Worm (Caenorhabditis elegans) whole organism, young adult: ENCODE data around the gene fust-1.

Experiments
- B0019.2 ChIP-seq: fragments of 200-800 bp; sonication (Bioruptor generic); conservative IDR thresholded peaks from 2 replicates; pipeline ENCODE4 v1.3.6; 2022; ENCODE audit warnings: missing genetic modification reagents, missing genetic modification characterization, missing compliant biosample characterization
- B0336.3 ChIP-seq: fragments of 200-800 bp; sonication (Bioruptor generic); IDR thresholded peaks from 2 replicates; pipeline ENCODE4 v1.3.6; 2022; ENCODE audit warnings: missing genetic modification characterization, missing compliant biosample characterization
- D2030.7 ChIP-seq: fragments of 200-800 bp; sonication (Bioruptor generic); IDR thresholded peaks from 2 replicates; pipeline ENCODE4 v1.3.6; 2022; ENCODE audit warnings: missing genetic modification reagents, missing genetic modification characterization, missing compliant biosample characterization
- F10E7.11 ChIP-seq: sonication (generic microtip); optimal IDR thresholded peaks from 2 replicates; lab custom pipeline; 2017; ENCODE audit warnings: mild to moderate bottlenecking, missing genetic modification characterization, moderate library complexity, missing compliant biosample characterization
- F22D6.2 ChIP-seq: sonication (generic microtip); optimal IDR thresholded peaks from 2 replicates; lab custom pipeline; 2016; ENCODE audit warnings: mild to moderate bottlenecking, missing genetic modification characterization, missing compliant biosample characterization
- F39B2.1 ChIP-seq: fragments of 200-800 bp; sonication (Bioruptor generic); IDR thresholded peaks from 2 replicates; pipeline ENCODE4 v1.3.6; 2022; ENCODE audit warnings: missing genetic modification reagents, missing genetic modification characterization, missing compliant biosample characterization
- F52B5.7 ChIP-seq: sonication (generic microtip); optimal IDR thresholded peaks from 2 replicates; lab custom pipeline; 2016; ENCODE audit warnings: mild to moderate bottlenecking, missing genetic modification characterization, missing compliant biosample characterization
- F57C9.4 ChIP-seq: sonication (generic microtip); optimal IDR thresholded peaks from 2 replicates; lab custom pipeline; 2017; ENCODE audit warnings: mild to moderate bottlenecking, missing genetic modification characterization, missing compliant biosample characterization
- K11D2.4 ChIP-seq: fragments of 200-800 bp; sonication (Bioruptor generic); IDR thresholded peaks from 2 replicates; pipeline ENCODE4 v1.3.6; 2022; ENCODE audit warnings: missing genetic modification reagents, missing genetic modification characterization, missing compliant biosample characterization
- Y53F4B.3 ChIP-seq: fragments of 200-800 bp; sonication (Bioruptor generic); IDR thresholded peaks from 2 replicates; pipeline ENCODE4 v1.3.6; 2022; ENCODE audit warnings: missing genetic modification reagents, missing genetic modification characterization, missing compliant biosample characterization
- Y79H2A.3 ChIP-seq: fragments of 200-800 bp; sonication (Bioruptor generic); conservative IDR thresholded peaks from 2 replicates; pipeline ENCODE4 v1.3.6; 2022; ENCODE audit warnings: missing genetic modification reagents, missing genetic modification characterization, missing compliant biosample characterization
- ama-1 ChIP-seq, 3 experiments: fragments of 150-350 bp in 1 of 3; sonication (generic microtip) in 2 of 3; optimal IDR thresholded peaks; 2 replicates each; lab custom pipeline; 2014 to 2018; ENCODE audit warnings: missing biosample characterization in 2 of 3, missing genetic modification characterization in 2 of 3, missing genetic modification reagents in 2 of 3
- aptf-3 ChIP-seq: fragments of 200-800 bp; sonication (Bioruptor generic); IDR thresholded peaks from 2 replicates; pipeline ENCODE4 v1.3.6; 2022; ENCODE audit warnings: missing genetic modification characterization, missing compliant biosample characterization
- attf-5 ChIP-seq: fragments of 200-800 bp; sonication (Bioruptor generic); optimal IDR thresholded peaks from 2 replicates; lab custom pipeline; 2018; ENCODE audit warnings: mild to moderate bottlenecking, missing genetic modification characterization, missing compliant biosample characterization
- bed-1 ChIP-seq: fragments of 200-800 bp; sonication (Bioruptor generic); IDR thresholded peaks from 2 replicates; pipeline ENCODE4 v1.3.6; 2022; ENCODE audit warnings: missing genetic modification reagents, missing genetic modification characterization, missing compliant biosample characterization
- ceh-40 ChIP-seq: fragments of 200-800 bp; sonication (Bioruptor generic); IDR thresholded peaks from 2 replicates; pipeline ENCODE4 v1.3.6; 2022; ENCODE audit warnings: missing genetic modification characterization, missing compliant biosample characterization
- ceh-58 ChIP-seq: fragments of 200-800 bp; sonication (Bioruptor generic); IDR thresholded peaks from 2 replicates; pipeline ENCODE4 v1.3.6; 2022; ENCODE audit warnings: missing genetic modification characterization, missing compliant biosample characterization
- ceh-79 ChIP-seq: sonication (generic microtip); optimal IDR thresholded peaks from 2 replicates; lab custom pipeline; 2017; ENCODE audit warnings: mild to moderate bottlenecking, missing genetic modification characterization, missing compliant biosample characterization
- ceh-91 ChIP-seq: fragments of 200-800 bp; sonication (Bioruptor generic); IDR thresholded peaks from 2 replicates; pipeline ENCODE4 v1.3.6; 2022; ENCODE audit warnings: missing genetic modification reagents, missing genetic modification characterization, missing compliant biosample characterization
- die-1 ChIP-seq: sonication (generic microtip); optimal IDR thresholded peaks from 2 replicates; lab custom pipeline; 2016; ENCODE audit warnings: missing genotype, mild to moderate bottlenecking, missing genetic modification characterization, missing compliant biosample characterization
- dpff-1 ChIP-seq: sonication (generic microtip); optimal IDR thresholded peaks from 2 replicates; lab custom pipeline; 2017; ENCODE audit warnings: mild to moderate bottlenecking, missing genetic modification characterization, missing compliant biosample characterization
- efl-1 ChIP-seq: fragments of 150-350 bp; optimal IDR thresholded peaks from 2 replicates; lab custom pipeline; 2014; ENCODE audit warnings: missing biosample characterization, missing genetic modification reagents, missing genetic modification characterization
- egl-18 ChIP-seq: fragments of 200-800 bp; sonication (Bioruptor generic); IDR thresholded peaks from 2 replicates; pipeline ENCODE4 v1.3.6; 2022; ENCODE audit warnings: missing genetic modification reagents, missing genetic modification characterization, missing compliant biosample characterization
- ets-4 ChIP-seq: fragments of 200-800 bp; sonication (Bioruptor generic); optimal IDR thresholded peaks from 2 replicates; lab custom pipeline; 2018; ENCODE audit warnings: mild to moderate bottlenecking, missing genetic modification characterization, missing compliant biosample characterization
- fkh-3 ChIP-seq: sonication (generic microtip); optimal IDR thresholded peaks from 2 replicates; lab custom pipeline; 2016; ENCODE audit warnings: mild to moderate bottlenecking, missing genetic modification characterization, missing compliant biosample characterization
- gei-17 ChIP-seq: fragments of 200-800 bp; sonication (Bioruptor generic); optimal IDR thresholded peaks from 2 replicates; lab custom pipeline; 2018; ENCODE audit warnings: mild to moderate bottlenecking, missing genetic modification characterization, missing compliant biosample characterization
- hrde-1 ChIP-seq: sonication (generic microtip); optimal IDR thresholded peaks from 2 replicates; lab custom pipeline; 2016; ENCODE audit warnings: missing genetic modification characterization, mild to moderate bottlenecking, missing compliant biosample characterization, moderate library complexity, missing genotype, missing genetic modification reagents, borderline replicate concordance
- hsf-1 ChIP-seq: fragments of 200-800 bp; sonication (Bioruptor generic); IDR thresholded peaks from 2 replicates; pipeline ENCODE4 v1.3.6; 2022; ENCODE audit warnings: missing genetic modification reagents, missing genetic modification characterization, missing compliant biosample characterization
- let-607 ChIP-seq, 2 experiments: fragments of 200-800 bp in 1 of 2; sonication (Bioruptor generic) in 1 of 2; sonication (generic microtip) in 1 of 2; optimal IDR thresholded peaks; 2 replicates each; lab custom pipeline; 2016 to 2018; ENCODE audit warnings: mild to moderate bottlenecking in 2 of 2, missing compliant biosample characterization in 2 of 2, missing genetic modification characterization in 2 of 2, moderate library complexity in 2 of 2, missing genotype in 1 of 2
- lin-35 ChIP-seq, 3 experiments: fragments of 150-350 bp in 2 of 3; sonication (generic microtip) in 1 of 3; optimal IDR thresholded peaks; 2 replicates each; lab custom pipeline; 2014 to 2018; ENCODE audit warnings: missing biosample characterization in 3 of 3, missing genetic modification characterization in 3 of 3, missing genetic modification reagents in 3 of 3
- lin-40 ChIP-seq: sonication (generic microtip); optimal IDR thresholded peaks from 2 replicates; lab custom pipeline; 2016; ENCODE audit warnings: missing genetic modification characterization, mild to moderate bottlenecking, missing compliant biosample characterization, missing genotype, missing genetic modification reagents
- lsl-1 ChIP-seq: fragments of 200-800 bp; sonication (Bioruptor generic); optimal IDR thresholded peaks from 2 replicates; lab custom pipeline; 2018; ENCODE audit warnings: mild to moderate bottlenecking, missing genetic modification characterization, moderate library complexity, missing compliant biosample characterization
- mes-4 ChIP-seq: sonication (generic microtip); optimal IDR thresholded peaks from 2 replicates; lab custom pipeline; 2016; ENCODE audit warnings: missing genotype, missing genetic modification characterization, missing compliant biosample characterization
- nfya-1 ChIP-seq: sonication (generic microtip); optimal IDR thresholded peaks from 2 replicates; lab custom pipeline; 2017; ENCODE audit warnings: antibody characterized with exemption, missing compliant biosample characterization, missing genetic modification characterization, borderline replicate concordance; ENCODE audit not compliant: insufficient read depth
- pha-4 ChIP-seq: fragments of 150-350 bp; sonication (generic microtip); optimal IDR thresholded peaks from 2 replicates; lab custom pipeline; 2014; ENCODE audit warnings: missing biosample characterization, missing genetic modification reagents, missing genetic modification characterization
- rec-8 ChIP-seq, 2 experiments: sonication (generic microtip); optimal IDR thresholded peaks; 2 replicates each; lab custom pipeline; 2016; ENCODE audit warnings: mild to moderate bottlenecking in 2 of 2, missing genetic modification characterization in 2 of 2, missing genetic modification reagents in 2 of 2, missing genotype in 2 of 2, missing biosample characterization in 1 of 2, missing compliant biosample characterization in 1 of 2, moderate library complexity in 1 of 2
- snpc-1.1 ChIP-seq: sonication (generic microtip); optimal IDR thresholded peaks from 2 replicates; lab custom pipeline; 2017; ENCODE audit warnings: missing genetic modification characterization, mild to moderate bottlenecking, missing compliant biosample characterization, antibody characterized with exemption, moderate library complexity, missing genotype, missing genetic modification reagents; ENCODE audit not compliant: insufficient read depth
- snpc-1.3 ChIP-seq: sonication (generic microtip); optimal IDR thresholded peaks from 2 replicates; lab custom pipeline; 2017; ENCODE audit warnings: missing genetic modification characterization, mild to moderate bottlenecking, missing compliant biosample characterization, antibody characterized with exemption, moderate library complexity, missing genotype, missing genetic modification reagents; ENCODE audit not compliant: insufficient read depth
- snpc-3.4 ChIP-seq: sonication (generic microtip); optimal IDR thresholded peaks from 2 replicates; lab custom pipeline; 2017; ENCODE audit warnings: missing genetic modification characterization, mild to moderate bottlenecking, missing compliant biosample characterization, antibody characterized with exemption, moderate library complexity, missing genotype, missing genetic modification reagents
- tbp1 ChIP-seq: fragments of 200-800 bp; sonication (Bioruptor generic); optimal IDR thresholded peaks from 2 replicates; lab custom pipeline; 2018; ENCODE audit warnings: mild to moderate bottlenecking, missing genetic modification characterization, missing compliant biosample characterization
- tbx-9 ChIP-seq: sonication (generic microtip); optimal IDR thresholded peaks from 2 replicates; lab custom pipeline; 2016; ENCODE audit warnings: borderline replicate concordance, missing genetic modification characterization, inconsistent platforms, missing compliant biosample characterization
- tlf-1 ChIP-seq: fragments of 200-800 bp; sonication (Bioruptor generic); optimal IDR thresholded peaks from 2 replicates; lab custom pipeline; 2018; ENCODE audit warnings: mild to moderate bottlenecking, missing genetic modification characterization, missing compliant biosample characterization
- zim-3 ChIP-seq: sonication (generic microtip); optimal IDR thresholded peaks from 2 replicates; lab custom pipeline; 2017; ENCODE audit warnings: mild to moderate bottlenecking, missing genetic modification characterization, moderate library complexity, missing compliant biosample characterization
- ztf-18 ChIP-seq: sonication (generic microtip); optimal IDR thresholded peaks from 2 replicates; lab custom pipeline; 2016; ENCODE audit warnings: missing genotype, mild to moderate bottlenecking, missing genetic modification characterization, missing compliant biosample characterization
- ztf-25 ChIP-seq: fragments of 200-800 bp; sonication (Bioruptor generic); IDR thresholded peaks from 2 replicates; pipeline ENCODE4 v1.3.6; 2022; ENCODE audit warnings: missing genetic modification reagents, missing genetic modification characterization, missing compliant biosample characterization
- ztf-3 ChIP-seq: fragments of 200-800 bp; sonication (Bioruptor generic); optimal IDR thresholded peaks from 2 replicates; lab custom pipeline; 2018; ENCODE audit warnings: mild to moderate bottlenecking, missing genetic modification characterization, missing compliant biosample characterization
- ztf-6 ChIP-seq: fragments of 200-800 bp; sonication (Bioruptor generic); IDR thresholded peaks from 2 replicates; pipeline ENCODE4 v1.3.6; 2022; ENCODE audit warnings: missing genetic modification reagents, missing genetic modification characterization, missing compliant biosample characterization

The fust-1 gene

ce11 chrII:7171305-7171998, 19.1 kb downstream of the fust-1 start, which contains the start of gene dyf-13:
Gene dyf-13 (minus strand): TSS chrII:7171355.
- TF ChIP-seq mes-4 (tag; lab: Kevin White, UChicago) (no peak), gei-17 (no peak), B0336.3 (no peak), ztf-18 (tag; lab: Kevin White, UChicago) (no peak), F22D6.2 (tag; lab: Kevin White, UChicago) (no peak), ztf-25 (GFP tag; lab: Robert Waterston, UW) (0 out of 2 replicates have a peak, but pooled peaks have one; percentile 30), F39B2.1 (GFP tag; lab: Robert Waterston, UW) (no peak), ztf-6 (GFP tag; lab: Robert Waterston, UW) (no peak), die-1 (tag; lab: Kevin White, UChicago) (no peak), ets-4 (GFP tag; lab: Kevin White, UChicago) (no peak), hsf-1 (GFP tag; lab: Robert Waterston, UW) (no peak), lin-40 (tag; lab: Kevin White, UChicago) (no peak), tlf-1 (GFP tag; lab: Kevin White, UChicago) (no peak), D2030.7 (GFP tag; lab: Robert Waterston, UW) (no peak), lsl-1 (GFP tag; lab: Kevin White, UChicago) (no peak), ceh-79 (tag; lab: Kevin White, UChicago) (no peak), tbp1 (GFP tag; lab: Kevin White, UChicago) (peak; percentile 29), F52B5.7 (tag; lab: Kevin White, UChicago) (no peak), ceh-91 (GFP tag; lab: Robert Waterston, UW) (no peak), Y79H2A.3 (GFP tag; lab: Robert Waterston, UW) (no peak), ztf-3 (GFP tag; lab: Kevin White, UChicago) (no peak), egl-18 (GFP tag; lab: Robert Waterston, UW) (0 out of 2 replicates have a peak, but pooled peaks have one; percentile 41), snpc-1.3 (no peak), aptf-3 (GFP tag; lab: Robert Waterston, UW) (no peak), ceh-58 (GFP tag; lab: Robert Waterston, UW) (no peak), F10E7.11 (no peak), K11D2.4 (GFP tag; lab: Robert Waterston, UW) (no peak), ama-1 (optimal IDR thresholded peaks at IDR 0.05; lab: Kevin White, UChicago) (no peak), ama-1 (GFP tag; optimal IDR thresholded peaks at IDR 0.05; lab: Kevin White, UChicago) (no peak), ceh-40 (GFP tag; lab: Robert Waterston, UW) (no peak), B0019.2 (no peak), nfya-1 (no peak), lin-35 (GFP tag; optimal IDR thresholded peaks at IDR 0.05; lab: Kevin White, UChicago) (no peak), fkh-3 (tag; lab: Kevin White, UChicago) (no peak), snpc-1.1 (peak; percentile 86), efl-1 (no peak), snpc-3.4 (tag; lab: Kevin White, UChicago) (peak; percentile 45), hrde-1 (no peak), F57C9.4 (tag; lab: Kevin White, UChicago) (no peak), rec-8 (tag; optimal IDR thresholded peaks at IDR 0.05; lab: Kevin White, UChicago) (no peak), dpff-1 (no peak), Y53F4B.3 (GFP tag; lab: Robert Waterston, UW) (no peak), zim-3 (tag; lab: Kevin White, UChicago) (no peak), tbx-9 (tag; lab: Kevin White, UChicago) (no peak), attf-5 (GFP tag; lab: Kevin White, UChicago) (no peak), bed-1 (GFP tag; lab: Robert Waterston, UW) (no peak), let-607 (tag; optimal IDR thresholded peaks at IDR 0.05; lab: Kevin White, UChicago) (no peak), pha-4 (no peak)
